Worm (Caenorhabditis elegans) whole organism, L1 larva: ENCODE results near the gene Y75B12B.3.

ENCODE experiments used
- C34B4.2 ChIP-seq: sonication (generic microtip); optimal IDR thresholded peaks from 2 replicates; lab custom pipeline; 2017; ENCODE audit warnings: mild to moderate bottlenecking, missing genetic modification characterization, missing compliant biosample characterization
- ceh-90 ChIP-seq: sonication (generic microtip); optimal IDR thresholded peaks from 2 replicates; lab custom pipeline; 2016; ENCODE audit warnings: missing genetic modification characterization, missing compliant biosample characterization
- egl-13 ChIP-seq: sonication (generic microtip); optimal IDR thresholded peaks from 2 replicates; lab custom pipeline; 2016; ENCODE audit warnings: missing genotype, missing genetic modification reagents, missing genetic modification characterization, missing compliant biosample characterization
- lsy-2 ChIP-seq, 2 experiments: fragments of 150-350 bp; optimal IDR thresholded peaks; 2 replicates each; lab custom pipeline; 2014; ENCODE audit warnings: missing biosample characterization in 2 of 2, missing genetic modification characterization in 2 of 2
- mab-9 ChIP-seq: fragments of 200-800 bp; sonication (Bioruptor generic); IDR thresholded peaks from 2 replicates; pipeline ENCODE4 v1.3.6; 2022; ENCODE audit warnings: missing genetic modification reagents, missing genetic modification characterization, missing compliant biosample characterization
- pag-3 ChIP-seq: sonication (generic microtip); optimal IDR thresholded peaks from 2 replicates; lab custom pipeline; 2017; ENCODE audit warnings: missing genetic modification characterization, mild to moderate bottlenecking, missing compliant biosample characterization, antibody characterized with exemption, borderline replicate concordance; ENCODE audit not compliant: insufficient read depth
- sox-4 ChIP-seq: sonication (generic microtip); optimal IDR thresholded peaks from 2 replicates; lab custom pipeline; 2016; ENCODE audit warnings: missing genetic modification characterization, missing compliant biosample characterization
- sptf-1 ChIP-seq: fragments of 150-350 bp; optimal IDR thresholded peaks from 2 replicates; lab custom pipeline; 2014; ENCODE audit warnings: missing biosample characterization, missing genetic modification characterization
- unc-130 ChIP-seq: fragments of 150-350 bp; optimal IDR thresholded peaks from 2 replicates; lab custom pipeline; 2017; ENCODE audit warnings: missing biosample characterization, missing genetic modification characterization, inconsistent platforms
- unc-86 ChIP-seq: sonication (generic microtip); optimal IDR thresholded peaks from 2 replicates; lab custom pipeline; 2016; ENCODE audit warnings: missing genetic modification characterization, missing compliant biosample characterization
- xbp-1 ChIP-seq: sonication (generic microtip); optimal IDR thresholded peaks from 2 replicates; lab custom pipeline; 2016; ENCODE audit warnings: missing genetic modification characterization, missing compliant biosample characterization
- ztf-11 ChIP-seq, 2 experiments: sonication (generic microtip); optimal IDR thresholded peaks; 2 replicates each; lab custom pipeline; 2016 to 2017; ENCODE audit warnings: missing genetic modification characterization in 2 of 2, missing biosample characterization in 1 of 2, missing compliant biosample characterization in 1 of 2

The Y75B12B.3 gene

DNA sequence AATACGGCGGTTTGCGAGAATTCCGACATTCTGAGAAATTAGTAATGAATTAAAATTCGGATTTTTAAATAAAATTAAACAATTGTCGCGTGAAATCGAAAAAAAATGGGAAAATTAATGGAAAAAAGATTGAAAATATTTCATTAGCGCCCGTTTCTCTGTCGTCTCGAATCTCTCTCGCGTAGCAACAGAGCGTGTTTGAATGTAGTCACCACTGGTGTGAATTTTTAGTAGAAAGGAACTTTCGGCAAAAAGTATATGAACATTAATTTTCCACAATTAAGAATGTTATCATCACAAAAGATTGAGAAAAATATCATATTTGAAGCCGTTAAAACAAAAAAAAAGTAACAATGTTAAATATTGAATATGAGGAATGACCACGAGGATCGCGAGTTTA is 49.3 kb downstream of the Y75B12B.3 start, which contains the start of gene aipl-1 (continued):
- TF ChIP-seq egl-13 (tag; lab: Kevin White, UChicago) (no peak), C34B4.2 (no peak), xbp-1 (peak; percentile 69), pag-3 (no peak), mab-9 (GFP tag; lab: Robert Waterston, UW) (no peak), sox-4 (no peak), sptf-1 (tag; lab: Kevin White, UChicago) (no peak), unc-86 (tag; lab: Kevin White, UChicago) (peak; percentile 49), unc-130 (tag; lab: Kevin White, UChicago) (peak; percentile 76), ceh-90 (no peak), lsy-2 (tag; optimal IDR thresholded peaks at IDR 0.05; lab: Kevin White, UChicago) (peak; percentile 74 to 92), ztf-11 (tag; optimal IDR thresholded peaks at IDR 0.05; lab: Kevin White, UChicago) (peak in 1 of 2 experiments; percentile 67)
